Worm (Caenorhabditis elegans) whole organism, midembryonic: ENCODE data around the gene ZK1240.2.

Source experiments
- cog-1 ChIP-seq: sonication (generic microtip); optimal IDR thresholded peaks from 2 replicates; lab custom pipeline; 2016; ENCODE audit warnings: missing genetic modification characterization, missing compliant biosample characterization
- klf-2 ChIP-seq: fragments of 200-800 bp; sonication (Bioruptor generic); conservative IDR thresholded peaks from 2 replicates; pipeline ENCODE4 v1.3.6; 2022; ENCODE audit warnings: missing genetic modification reagents, missing genetic modification characterization, missing compliant biosample characterization
- tab-1 ChIP-seq: fragments of 200-800 bp; sonication (Bioruptor generic); IDR thresholded peaks from 2 replicates; pipeline ENCODE4 v1.3.6; 2022; ENCODE audit warnings: missing genetic modification characterization, missing compliant biosample characterization
- ztf-29 ChIP-seq: fragments of 200-800 bp; sonication (Bioruptor generic); IDR thresholded peaks from 2 replicates; pipeline ENCODE4 v1.3.6; 2022; ENCODE audit warnings: missing genetic modification reagents, missing genetic modification characterization, missing compliant biosample characterization

- no peak for TF ChIP-seq ztf-29
- no peak for TF ChIP-seq tab-1 (GFP tag; lab: Robert Waterston, UW)
- no peak for TF ChIP-seq cog-1
- no peak for TF ChIP-seq klf-2 (GFP tag; lab: Robert Waterston, UW)
Observed at ce11 chrII:2277418-2277817, 45.8 kb upstream of the ZK1240.2 start, which contains the start of gene K09F6.15.
